Worm (Caenorhabditis elegans): ENCODE measurements around the gene bbs-5.

DNA sequence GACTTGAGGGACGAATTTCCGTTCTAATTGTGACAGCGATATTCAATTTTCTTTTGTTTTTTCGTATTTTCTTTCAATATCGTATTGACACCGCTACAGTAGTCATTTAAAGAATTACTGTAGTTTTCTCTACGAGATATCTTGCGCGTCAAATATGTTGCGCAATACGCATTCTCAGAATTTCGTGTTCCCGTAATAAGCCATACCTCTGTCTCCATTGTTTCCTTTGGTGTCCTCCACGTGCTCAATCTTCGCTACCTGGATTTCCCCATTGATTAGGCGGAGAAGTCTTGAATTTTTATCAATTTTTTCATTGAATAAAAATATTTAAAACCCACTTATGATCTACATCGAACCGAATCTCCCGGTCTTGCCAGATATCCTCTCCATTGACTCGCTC, 326 bp downstream of the bbs-5 start:
- no peak for TF ChIP-seq nhr-12 (tag; optimal IDR thresholded peaks at IDR 0.05)
- TF ChIP-seq lin-39 (tag; optimal IDR thresholded peaks at IDR 0.05), result no peak
- TF ChIP-seq nhr-237 (tag; optimal IDR thresholded peaks at IDR 0.05), result no peak
- no peak for TF ChIP-seq lsy-2 (tag; optimal IDR thresholded peaks at IDR 0.05)
- no peak for TF ChIP-seq snpc-4 (tag; optimal IDR thresholded peaks at IDR 0.05)
- no peak for TF ChIP-seq egl-27 (tag; optimal IDR thresholded peaks at IDR 0.05)
- TF ChIP-seq R02D3.7 (tag; optimal IDR thresholded peaks at IDR 0.05), result no peak
- TF ChIP-seq ama-1 (optimal IDR thresholded peaks at IDR 0.05), result no peak
- TF ChIP-seq ceh-82 (tag; optimal IDR thresholded peaks at IDR 0.05), result no peak
- no peak for TF ChIP-seq ztf-1 (GFP tag; conservative IDR thresholded peaks at IDR 0.05)
